Fruit fly (Drosophila melanogaster) whole organism, wandering third instar larva: ENCODE results near the gene CG11147.
A peak's percentile ranks its signal among the peaks of the same experiment; 100 is the strongest.

ENCODE experiments used
- Abd-B ChIP-seq: fragments of >200 bp; optimal IDR thresholded peaks from 2 replicates; lab custom pipeline; 2017; ENCODE audit warnings: missing biosample characterization, missing genetic modification characterization
- CG9705 ChIP-seq: fragments of 200-800 bp; sonication (Bioruptor generic); optimal IDR thresholded peaks from 2 replicates; lab custom pipeline; 2018; ENCODE audit warnings: missing biosample characterization, mild to moderate bottlenecking, missing genetic modification characterization
- CrebA ChIP-seq: fragments of 200-800 bp; sonication (Bioruptor generic); optimal IDR thresholded peaks from 2 replicates; lab custom pipeline; 2016; ENCODE audit warnings: missing biosample characterization, mild to moderate bottlenecking, missing genetic modification characterization, borderline replicate concordance
- Dif ChIP-seq: fragments of 200-275, 200-300 bp; sonication (Bioruptor generic); optimal IDR thresholded peaks from 2 replicates; lab custom pipeline; 2018; ENCODE audit warnings: missing biosample characterization, missing genetic modification characterization; ENCODE audit not compliant: partially characterized antibody
- GATAd ChIP-seq: sonication (Bioruptor generic); optimal IDR thresholded peaks from 2 replicates; lab custom pipeline; 2016; ENCODE audit warnings: missing biosample characterization, missing genetic modification characterization
- Hr78 ChIP-seq: fragments of >200 bp; optimal IDR thresholded peaks from 2 replicates; lab custom pipeline; 2017; ENCODE audit warnings: missing biosample characterization, missing genetic modification characterization
- Hr83 ChIP-seq: fragments of 200-300 bp; sonication (Bioruptor generic); optimal IDR thresholded peaks from 2 replicates; lab custom pipeline; 2016; ENCODE audit warnings: missing biosample characterization, mild to moderate bottlenecking, missing genetic modification characterization, moderate library complexity; ENCODE audit not compliant: poor library complexity, severe bottlenecking
- Jra ChIP-seq: sonication (Bioruptor generic); optimal IDR thresholded peaks from 2 replicates; lab custom pipeline; 2016; ENCODE audit warnings: missing biosample characterization, missing genetic modification characterization
- Mio ChIP-seq: sonication (Bioruptor generic); optimal IDR thresholded peaks from 2 replicates; lab custom pipeline; 2016; ENCODE audit warnings: missing biosample characterization, missing genetic modification characterization
- Myc ChIP-seq: fragments of >200 bp; optimal IDR thresholded peaks from 2 replicates; lab custom pipeline; 2017
- N ChIP-seq: fragments of >200 bp; optimal IDR thresholded peaks from 2 replicates; lab custom pipeline; 2018; ENCODE audit warnings: missing biosample characterization, missing external identifiers, missing genetic modification characterization
- Rel ChIP-seq, 2 experiments: fragments of 200-800 bp; sonication (Bioruptor generic) in 1 of 2; optimal IDR thresholded peaks; 2 replicates in 1 of 2; 3 replicates in 1 of 2; lab custom pipeline; 2016 to 2019; ENCODE audit warnings: mild to moderate bottlenecking in 2 of 2, missing biosample characterization in 2 of 2, missing genetic modification characterization in 2 of 2, moderate library complexity in 1 of 2
- Sp1 ChIP-seq: fragments of 200-800 bp; sonication (Bioruptor generic); optimal IDR thresholded peaks from 3 replicates; lab custom pipeline; 2019; ENCODE audit warnings: missing biosample characterization, mild to moderate bottlenecking, missing genetic modification characterization, moderate library complexity
- Vsx2 ChIP-seq: fragments of 200-300, 225-300 bp; sonication (Bioruptor generic); optimal IDR thresholded peaks from 2 replicates; lab custom pipeline; 2018; ENCODE audit warnings: missing biosample characterization, missing genetic modification characterization; ENCODE audit not compliant: partially characterized antibody
- br ChIP-seq: fragments of 200-800 bp; sonication (Bioruptor generic); optimal IDR thresholded peaks from 2 replicates; lab custom pipeline; 2016; ENCODE audit warnings: missing biosample characterization, missing genetic modification characterization
- brk ChIP-seq: fragments of 200-800 bp; sonication (Bioruptor generic); optimal IDR thresholded peaks from 2 replicates; lab custom pipeline; 2016; ENCODE audit warnings: missing biosample characterization, mild to moderate bottlenecking, missing genetic modification characterization
- dl ChIP-seq, 2 experiments: fragments of 175-275, 200-275 bp in 1 of 2; fragments of 200-275 bp in 1 of 2; sonication (Bioruptor generic); optimal IDR thresholded peaks; lab custom pipeline; 2018; ENCODE audit warnings: mild to moderate bottlenecking in 2 of 2, missing biosample characterization in 2 of 2, missing genetic modification characterization in 2 of 2, moderate library complexity in 2 of 2; ENCODE audit not compliant: partially characterized antibody in 2 of 2, insufficient read depth in 1 of 2
- dmrt93B ChIP-seq: fragments of 200-800 bp; sonication (Bioruptor generic); optimal IDR thresholded peaks from 2 replicates; lab custom pipeline; 2018; ENCODE audit warnings: missing biosample characterization, mild to moderate bottlenecking, missing genetic modification characterization
- dsf ChIP-seq: sonication (Bioruptor generic); optimal IDR thresholded peaks from 2 replicates; lab custom pipeline; 2016; ENCODE audit warnings: missing biosample characterization, missing genetic modification characterization, borderline replicate concordance
- ey ChIP-seq: fragments of 200-800 bp; sonication (Bioruptor generic); optimal IDR thresholded peaks from 2 replicates; lab custom pipeline; 2016; ENCODE audit warnings: missing biosample characterization, missing genetic modification characterization
- fru ChIP-seq: fragments of 200-800 bp; sonication (Bioruptor generic); optimal IDR thresholded peaks from 3 replicates; lab custom pipeline; 2016; ENCODE audit warnings: missing biosample characterization, mild to moderate bottlenecking, missing genetic modification characterization
- h ChIP-seq: fragments of 200-800 bp; sonication (Bioruptor generic); optimal IDR thresholded peaks from 3 replicates; lab custom pipeline; 2016; ENCODE audit warnings: missing biosample characterization, mild to moderate bottlenecking, missing genetic modification characterization
- jim ChIP-seq: fragments of 175-275, 200-325 bp; sonication (Bioruptor generic); optimal IDR thresholded peaks from 2 replicates; lab custom pipeline; 2016; ENCODE audit warnings: missing biosample characterization, mild to moderate bottlenecking, missing genetic modification characterization
- lola ChIP-seq: fragments of >200 bp; optimal IDR thresholded peaks from 2 replicates; lab custom pipeline; 2017; ENCODE audit warnings: missing biosample characterization, missing genetic modification characterization
- pan ChIP-seq: fragments of >200 bp; optimal IDR thresholded peaks from 2 replicates; lab custom pipeline; 2017
- psq ChIP-seq: fragments of 200-800 bp; sonication (Bioruptor generic); optimal IDR thresholded peaks from 3 replicates; lab custom pipeline; 2017; ENCODE audit warnings: missing biosample characterization, mild to moderate bottlenecking, missing genetic modification characterization, moderate library complexity
- rgr ChIP-seq: fragments of 200-800 bp; sonication (Bioruptor generic); optimal IDR thresholded peaks from 3 replicates; lab custom pipeline; 2016; ENCODE audit warnings: missing biosample characterization, mild to moderate bottlenecking, missing genetic modification characterization
- tai ChIP-seq: sonication (Bioruptor generic); optimal IDR thresholded peaks from 2 replicates; lab custom pipeline; 2016; ENCODE audit warnings: missing biosample characterization, missing genetic modification characterization
- usp ChIP-seq: fragments of >200 bp; optimal IDR thresholded peaks from 2 replicates; lab custom pipeline; 2017; ENCODE audit warnings: missing biosample characterization, missing genetic modification characterization
- woc ChIP-seq: sonication (Bioruptor generic); optimal IDR thresholded peaks from 2 replicates; lab custom pipeline; 2016; ENCODE audit warnings: missing biosample characterization, mild to moderate bottlenecking, missing genetic modification characterization

The CG11147 gene

dm6 chr2L:5726049-5726448, 15.0 kb downstream of the CG11147 start:
- TF ChIP-seq tai: no peak
- no peak for TF ChIP-seq dsf
- TF ChIP-seq Myc (lab: Kevin White, UChicago): no peak
- no peak for TF ChIP-seq usp (GFP tag; lab: Kevin White, UChicago)
- no peak for TF ChIP-seq Sp1
- TF ChIP-seq Hr78 (GFP tag; lab: Kevin White, UChicago): no peak
- TF ChIP-seq woc (GFP tag; lab: Kevin White, UChicago): no peak
- no peak for TF ChIP-seq psq (GFP tag; lab: Kevin White, UChicago)
- no peak for TF ChIP-seq lola (GFP tag; lab: Kevin White, UChicago)
- TF ChIP-seq CrebA (GFP tag; lab: Kevin White, UChicago): no peak
- no peak for TF ChIP-seq dmrt93B (GFP tag; lab: Kevin White, UChicago)
- TF ChIP-seq h (GFP tag; lab: Kevin White, UChicago): no peak

DNA sequence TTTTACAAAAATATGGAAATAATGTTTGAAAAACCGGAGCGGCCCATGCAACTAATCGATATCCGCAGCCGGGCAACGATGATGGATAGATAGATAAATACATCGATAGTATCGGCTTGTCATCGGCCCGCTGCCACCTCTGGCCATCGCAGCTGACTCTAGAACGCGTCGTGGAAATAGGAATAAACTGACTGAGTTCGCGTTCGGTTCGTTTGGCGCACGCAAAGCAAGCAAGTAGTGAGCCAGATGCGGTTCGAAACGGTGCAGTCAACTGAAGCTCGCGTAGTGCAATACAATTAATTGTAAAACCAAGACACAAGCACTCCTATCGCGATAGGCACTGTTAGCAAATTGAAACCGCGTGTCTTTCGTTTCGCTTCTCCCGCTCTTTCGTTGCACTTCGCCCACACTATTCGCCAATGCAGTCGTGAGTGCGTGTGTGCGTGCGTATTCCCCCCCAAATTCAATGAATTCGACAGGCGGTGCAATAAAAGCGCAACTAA, 16.5 kb downstream of the CG11147 start, which contains the start of gene CG11030:
CG11030 (plus strand) TSS at position 136 of the 503 bp plus-strand sequence.
- TF ChIP-seq fru (GFP tag; lab: Kevin White, UChicago) (no peak), dsf (no peak), Mio (no peak), Dif (no peak), woc (GFP tag; lab: Kevin White, UChicago) (no peak), brk (GFP tag; lab: Kevin White, UChicago) (no peak), psq (GFP tag; lab: Kevin White, UChicago) (peak; percentile 84), rgr (GFP tag; lab: Kevin White, UChicago) (no peak), Hr83 (GFP tag; lab: Kevin White, UChicago) (peak; percentile 79), CrebA (GFP tag; lab: Kevin White, UChicago) (no peak), h (GFP tag; lab: Kevin White, UChicago) (peak; percentile 8)
- TF ChIP-seq, all 38 proteins: peak for 3

dm6 chr2L:5723859-5724475, 17.1 kb downstream of the CG11147 start:
- TF ChIP-seq Abd-B (GFP tag; lab: Kevin White, UChicago) (no peak), rgr (GFP tag; lab: Kevin White, UChicago) (no peak), tai (no peak), Hr78 (GFP tag; lab: Kevin White, UChicago) (no peak), dl (GFP tag; optimal IDR thresholded peaks at IDR 0.05; lab: Kevin White, UChicago; ENCODE audit: insufficient read depth in 1 of 2, partially characterized antibody in 2 of 2) (no peak), CrebA (GFP tag; lab: Kevin White, UChicago) (no peak), Hr83 (GFP tag; lab: Kevin White, UChicago) (no peak), Myc (lab: Kevin White, UChicago) (peak; percentile 17)

DNA sequence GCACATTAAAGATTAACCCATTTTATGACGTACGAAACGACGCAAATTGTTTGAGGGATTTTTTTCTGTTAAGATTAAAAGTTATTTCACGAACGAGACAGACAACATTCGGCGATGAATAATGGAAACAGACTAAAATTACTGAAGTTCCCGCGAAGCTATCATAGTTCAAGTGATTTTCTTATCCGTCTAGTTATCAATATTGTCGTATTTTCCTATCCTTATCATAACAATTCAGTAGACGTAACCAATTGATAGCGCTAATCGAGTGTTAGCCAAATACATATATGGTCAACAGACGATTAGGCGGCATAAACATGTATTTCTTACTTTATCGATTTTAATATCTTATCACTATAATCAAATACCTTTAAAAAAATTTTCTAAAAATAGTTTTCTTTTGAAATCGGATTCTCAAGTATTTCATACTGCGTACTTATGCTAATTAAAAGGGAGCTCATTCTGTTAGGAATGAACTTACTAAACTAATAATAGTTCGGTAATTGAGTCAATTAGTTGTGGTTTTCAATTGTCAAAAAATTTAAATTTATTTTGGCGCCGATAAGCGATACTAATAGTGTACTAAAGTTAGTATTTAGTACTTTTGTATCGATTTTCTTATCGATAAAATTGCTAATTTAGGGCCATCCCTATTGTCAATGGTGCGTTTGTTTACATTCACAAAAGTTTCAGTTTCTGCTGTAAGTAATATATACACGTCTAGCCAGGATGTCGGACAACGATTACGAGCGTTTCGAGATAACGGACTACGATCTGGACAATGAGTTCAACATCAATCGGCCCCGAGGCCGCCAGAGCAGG, 20.4 kb downstream of the CG11147 start, which contains the start of the genes CG11149 and sip1:
CG11149 (minus strand) TSS at position 493 of the 822 bp plus-strand sequence.
sip1 (plus strand) TSS at position 645 of the 822 bp plus-strand sequence.
- TF ChIP-seq Jra (GFP tag; lab: Kevin White, UChicago): no peak
- TF ChIP-seq h (GFP tag; lab: Kevin White, UChicago): no peak
- TF ChIP-seq Vsx2 (GFP tag; lab: Kevin White, UChicago): no peak
- TF ChIP-seq pan (lab: Kevin White, UChicago): no peak
- peak; percentile 18 for TF ChIP-seq br (GFP tag; lab: Kevin White, UChicago)
- TF ChIP-seq CrebA (GFP tag; lab: Kevin White, UChicago): no peak
- no peak for TF ChIP-seq N (GFP tag; lab: Kevin White, UChicago)
- TF ChIP-seq Dif: no peak
- no peak for TF ChIP-seq Sp1
- no peak for TF ChIP-seq lola (GFP tag; lab: Kevin White, UChicago)
- TF ChIP-seq Myc (lab: Kevin White, UChicago): peak; percentile 15
- no peak for TF ChIP-seq woc (GFP tag; lab: Kevin White, UChicago)
- no peak for TF ChIP-seq GATAd (GFP tag; lab: Kevin White, UChicago)
- no peak for TF ChIP-seq Rel (GFP tag; optimal IDR thresholded peaks at IDR 0.05; lab: Kevin White, UChicago)
- TF ChIP-seq Rel (tag; optimal IDR thresholded peaks at IDR 0.05; lab: Kevin White, UChicago): peak; percentile 14
- TF ChIP-seq CG9705 (GFP tag; lab: Kevin White, UChicago): no peak
- TF ChIP-seq Abd-B (GFP tag; lab: Kevin White, UChicago): no peak
- TF ChIP-seq psq (GFP tag; lab: Kevin White, UChicago): no peak
- TF ChIP-seq jim (GFP tag; lab: Kevin White, UChicago): no peak
- TF ChIP-seq dsf: no peak
- no peak for TF ChIP-seq ey
- TF ChIP-seq Hr83 (GFP tag; lab: Kevin White, UChicago): no peak
